Fruit fly (Drosophila melanogaster) whole organism, wandering third instar larva: ENCODE results near the gene Tpc1.

Source experiments
- GATAd ChIP-seq: sonication (Bioruptor generic); optimal IDR thresholded peaks from 2 replicates; lab custom pipeline; 2016; ENCODE audit warnings: missing biosample characterization, missing genetic modification characterization
- OdsH ChIP-seq: fragments of 200-800 bp; sonication (Bioruptor generic); optimal IDR thresholded peaks from 2 replicates; lab custom pipeline; 2016; ENCODE audit warnings: missing biosample characterization, mild to moderate bottlenecking, missing genetic modification characterization

dm6 chr3R:10877808-10878207 is 4.2 kb downstream of the Tpc1 start:
- TF ChIP-seq OdsH (GFP tag; lab: Kevin White, UChicago) (no peak), GATAd (no peak)
